ENCODE assay signal across 5 worm cellular contexts in genomic region chrV:12291587-12291986, ce11.
A peak's percentile ranks its signal among the peaks of the same experiment; 100 is the strongest.
TF ChIP-seq lines count a peak whose summit lies in the region.

TSS of gene srpa-68 (minus strand) at chrV:12291658.
TSS of gene srh-16 (plus strand) at chrV:12291861.

TF ChIP-seq in whole organism, L1 larva, 84 proteins besides CTCF, POLR2A, EP300 and RAD21 (continues in another document):
- peak; percentile 93 for TF ChIP-seq tbx-2 (tag; optimal IDR thresholded peaks at IDR 0.05; lab: Kevin White, UChicago)
- peak; percentile 41 for TF ChIP-seq unc-30 (tag; optimal IDR thresholded peaks at IDR 0.05; lab: Kevin White, UChicago)
- TF ChIP-seq nhr-71 (tag; optimal IDR thresholded peaks at IDR 0.05; lab: Kevin White, UChicago) = peak; percentile 95
- TF ChIP-seq lsy-2 (tag; optimal IDR thresholded peaks at IDR 0.05; lab: Kevin White, UChicago) = peak; percentile 94
- TF ChIP-seq ztf-11 (tag; optimal IDR thresholded peaks at IDR 0.05; lab: Kevin White, UChicago) = peak; percentile 71 to 80
- peak; percentile 98 to 99 (median 99) for TF ChIP-seq dpl-1 (GFP tag; optimal IDR thresholded peaks at IDR 0.05; lab: Kevin White, UChicago)
- peak; percentile 90 for TF ChIP-seq skn-1 (tag; optimal IDR thresholded peaks at IDR 0.05; lab: Kevin White, UChicago)
- TF ChIP-seq irx-1 (tag; optimal IDR thresholded peaks at IDR 0.05; lab: Kevin White, UChicago) = peak; percentile 90
- peak; percentile 96 for TF ChIP-seq nhr-47 (tag; optimal IDR thresholded peaks at IDR 0.05; lab: Kevin White, UChicago)
- TF ChIP-seq sptf-1 (tag; optimal IDR thresholded peaks at IDR 0.05; lab: Kevin White, UChicago) = no peak
- peak; percentile 76 for TF ChIP-seq ceh-88 (GFP tag; IDR thresholded peaks at IDR 0.05; lab: Robert Waterston, UW)
- TF ChIP-seq xbp-1 (tag; optimal IDR thresholded peaks at IDR 0.05; lab: Kevin White, UChicago) = peak; percentile 93
- TF ChIP-seq fos-1 (tag; optimal IDR thresholded peaks at IDR 0.05; lab: Kevin White, UChicago) = peak; percentile 58
- no peak for TF ChIP-seq nhr-84 (tag; optimal IDR thresholded peaks at IDR 0.05; lab: Kevin White, UChicago)
- peak; percentile 82 to 99 for TF ChIP-seq efl-1 (optimal IDR thresholded peaks at IDR 0.05; lab: Kevin White, UChicago)
- peak; percentile 97 to 100 for TF ChIP-seq efl-1 (GFP tag; optimal IDR thresholded peaks at IDR 0.05 in 1 of 2; lab: Kevin White, UChicago)
- peak; percentile 93 for TF ChIP-seq swsn-7 (tag; optimal IDR thresholded peaks at IDR 0.05; lab: Kevin White, UChicago)
- TF ChIP-seq zip-4 (GFP tag; optimal IDR thresholded peaks at IDR 0.05; lab: Kevin White, UChicago) = peak; percentile 86

TF ChIP-seq in whole organism, L3 larva, 47 proteins besides CTCF, POLR2A, EP300 and RAD21 (continues in another document):
- TF ChIP-seq lin-15B (tag; optimal IDR thresholded peaks at IDR 0.05; lab: Kevin White, UChicago) (peak; percentile 85), sea-2 (GFP tag; optimal IDR thresholded peaks at IDR 0.05; lab: Kevin White, UChicago) (no peak), jun-1 (tag; optimal IDR thresholded peaks at IDR 0.05; lab: Kevin White, UChicago) (peak; percentile 74), egl-27 (tag; optimal IDR thresholded peaks at IDR 0.05; lab: Kevin White, UChicago) (no peak), lsy-12 (tag; optimal IDR thresholded peaks at IDR 0.05; lab: Kevin White, UChicago) (peak; percentile 79), lin-39 (tag; optimal IDR thresholded peaks at IDR 0.05; lab: Kevin White, UChicago) (peak; percentile 70), ceh-82 (tag; optimal IDR thresholded peaks at IDR 0.05; lab: Kevin White, UChicago) (peak; percentile 49), nhr-23 (tag; optimal IDR thresholded peaks at IDR 0.05; lab: Kevin White, UChicago) (peak; percentile 87), egl-5 (tag; optimal IDR thresholded peaks at IDR 0.05; lab: Kevin White, UChicago) (peak; percentile 58), skn-1 (tag; optimal IDR thresholded peaks at IDR 0.05; lab: Kevin White, UChicago) (peak; percentile 65), nhr-28 (tag; optimal IDR thresholded peaks at IDR 0.05; lab: Kevin White, UChicago) (no peak), mdl-1 (tag; optimal IDR thresholded peaks at IDR 0.05; lab: Kevin White, UChicago) (peak; percentile 5), nhr-77 (tag; optimal IDR thresholded peaks at IDR 0.05; lab: Kevin White, UChicago) (peak; percentile 52), ceh-16 (tag; optimal IDR thresholded peaks at IDR 0.05; lab: Kevin White, UChicago) (no peak), hmg-11 (tag; optimal IDR thresholded peaks at IDR 0.05; lab: Kevin White, UChicago) (peak; percentile 93), snpc-4 (tag; optimal IDR thresholded peaks at IDR 0.05; lab: Kevin White, UChicago) (peak; percentile 87), nfya-1 (tag; optimal IDR thresholded peaks at IDR 0.05; lab: Kevin White, UChicago; ENCODE audit: insufficient read depth) (peak; percentile 89), R02D3.7 (tag; optimal IDR thresholded peaks at IDR 0.05; lab: Kevin White, UChicago) (peak; percentile 86), fkh-10 (GFP tag; optimal IDR thresholded peaks at IDR 0.05; lab: Kevin White, UChicago) (peak; percentile 21)

TF ChIP-seq in whole organism, early embryonic, 17 proteins besides CTCF, POLR2A, EP300 and RAD21:
- no peak for TF ChIP-seq ceh-13 (GFP tag; optimal IDR thresholded peaks at IDR 0.05; lab: Kevin White, UChicago)
- TF ChIP-seq tra-4 (tag; optimal IDR thresholded peaks at IDR 0.05; lab: Kevin White, UChicago) = no peak
- peak; percentile 70 for TF ChIP-seq hmg-4 (GFP tag; optimal IDR thresholded peaks at IDR 0.05; lab: Kevin White, UChicago)
- no peak for TF ChIP-seq aly-1 (tag; optimal IDR thresholded peaks at IDR 0.05; lab: Kevin White, UChicago)
- TF ChIP-seq tbx-11 (GFP tag; IDR thresholded peaks at IDR 0.05; lab: Robert Waterston, UW) = peak; percentile 42; the same call in 1 of the 2 replicates
- TF ChIP-seq flt-1 (GFP tag; IDR thresholded peaks at IDR 0.05; lab: Robert Waterston, UW) = peak; percentile 74
- peak; percentile 89 for TF ChIP-seq F13C5.2 (tag; optimal IDR thresholded peaks at IDR 0.05; lab: Kevin White, UChicago)
- TF ChIP-seq B0310.2 (tag; optimal IDR thresholded peaks at IDR 0.05; lab: Kevin White, UChicago) = peak; percentile 28
- peak; percentile 39 for TF ChIP-seq hnd-1 (tag; optimal IDR thresholded peaks at IDR 0.05; lab: Kevin White, UChicago)
- peak; percentile 80 for TF ChIP-seq pes-1 (GFP tag; IDR thresholded peaks at IDR 0.05; lab: Robert Waterston, UW)
- TF ChIP-seq scrt-1 (GFP tag; IDR thresholded peaks at IDR 0.05; lab: Robert Waterston, UW) = 0 out of 2 replicates have a peak, but pooled peaks have one; percentile 56
- peak; percentile 29 for TF ChIP-seq ceh-36 (tag; optimal IDR thresholded peaks at IDR 0.05; lab: Kevin White, UChicago)
- no peak for TF ChIP-seq hmbx-1 (tag; optimal IDR thresholded peaks at IDR 0.05; lab: Kevin White, UChicago)
- TF ChIP-seq tbx-37 (GFP tag; conservative IDR thresholded peaks at IDR 0.05; lab: Robert Waterston, UW) = 0 out of 2 replicates have a peak, but pooled peaks have one; percentile 17
TF ChIP-seq in whole organism, early embryonic: peak in this region for 10.

TF ChIP-seq in whole organism, midembryonic, 9 proteins besides CTCF, POLR2A, EP300 and RAD21:
- TF ChIP-seq cog-1 (tag; optimal IDR thresholded peaks at IDR 0.05; lab: Kevin White, UChicago) (peak; percentile 79), med-1 (GFP tag; optimal IDR thresholded peaks at IDR 0.05; lab: Kevin White, UChicago; ENCODE audit: insufficient read depth) (peak; percentile 49), ztf-29 (GFP tag; IDR thresholded peaks at IDR 0.05; lab: Robert Waterston, UW) (0 out of 2 replicates have a peak, but pooled peaks have one; percentile 19), ztf-23 (GFP tag; IDR thresholded peaks at IDR 0.05; lab: Robert Waterston, UW) (peak; percentile 83), T22C8.4 (GFP tag; IDR thresholded peaks at IDR 0.05; lab: Robert Waterston, UW) (no peak), flt-1 (GFP tag; IDR thresholded peaks at IDR 0.05; lab: Robert Waterston, UW) (peak; percentile 87), ref-1 (GFP tag; conservative IDR thresholded peaks at IDR 0.05; lab: Robert Waterston, UW) (no peak), tab-1 (GFP tag; IDR thresholded peaks at IDR 0.05; lab: Robert Waterston, UW) (peak; percentile 67; the same call in 1 of the 2 replicates), klf-2 (GFP tag; conservative IDR thresholded peaks at IDR 0.05; lab: Robert Waterston, UW) (0 out of 2 replicates have a peak, but pooled peaks have one; percentile 48)

TF ChIP-seq in whole organism, young adult, 124 proteins besides CTCF, POLR2A, EP300 and RAD21 (continues in another document):
- TF ChIP-seq nfyb-1 (GFP tag; IDR thresholded peaks at IDR 0.05; lab: Robert Waterston, UW) (peak; percentile 85), tbx-9 (tag; optimal IDR thresholded peaks at IDR 0.05; lab: Kevin White, UChicago; ENCODE audit: borderline replicate concordance) (no peak), attf-5 (GFP tag; optimal IDR thresholded peaks at IDR 0.05; lab: Kevin White, UChicago) (peak; percentile 73), hlh-12 (tag; optimal IDR thresholded peaks at IDR 0.05; lab: Kevin White, UChicago) (no peak), nhr-90 (tag; optimal IDR thresholded peaks at IDR 0.05; lab: Kevin White, UChicago) (peak; percentile 12), nhr-80 (tag; optimal IDR thresholded peaks at IDR 0.05; lab: Kevin White, UChicago) (peak; percentile 53), dpl-1 (GFP tag; optimal IDR thresholded peaks at IDR 0.05; lab: Kevin White, UChicago) (peak; percentile 90), let-607 (tag; optimal IDR thresholded peaks at IDR 0.05; lab: Kevin White, UChicago) (peak; percentile 82 to 94), let-526 (GFP tag; IDR thresholded peaks at IDR 0.05; lab: Robert Waterston, UW) (no peak), madf-6 (GFP tag; IDR thresholded peaks at IDR 0.05; lab: Robert Waterston, UW) (peak; percentile 77), F49E8.2 (tag; optimal IDR thresholded peaks at IDR 0.05; lab: Kevin White, UChicago; ENCODE audit: insufficient read depth) (peak; percentile 20), T26A5.8 (tag; optimal IDR thresholded peaks at IDR 0.05; lab: Kevin White, UChicago) (no peak), tbp1 (GFP tag; optimal IDR thresholded peaks at IDR 0.05; lab: Kevin White, UChicago) (peak; percentile 67), F52B5.7 (tag; optimal IDR thresholded peaks at IDR 0.05; lab: Kevin White, UChicago) (no peak), lir-1 (GFP tag; conservative IDR thresholded peaks at IDR 0.05; lab: Robert Waterston, UW) (0 out of 2 replicates have a peak, but pooled peaks have one; percentile 41), Y79H2A.3 (GFP tag; conservative IDR thresholded peaks at IDR 0.05; lab: Robert Waterston, UW) (no peak), Y53G8AR.9 (GFP tag; conservative IDR thresholded peaks at IDR 0.05; lab: Robert Waterston, UW) (peak; percentile 94), F57C9.4 (tag; optimal IDR thresholded peaks at IDR 0.05; lab: Kevin White, UChicago) (no peak), lsl-1 (GFP tag; optimal IDR thresholded peaks at IDR 0.05; lab: Kevin White, UChicago) (peak; percentile 68), bed-1 (GFP tag; IDR thresholded peaks at IDR 0.05; lab: Robert Waterston, UW) (no peak), snpc-1.1 (tag; optimal IDR thresholded peaks at IDR 0.05; lab: Kevin White, UChicago; ENCODE audit: insufficient read depth) (peak; percentile 52), F33H1.4 (GFP tag; IDR thresholded peaks at IDR 0.05; lab: Robert Waterston, UW) (peak; percentile 70), nhr-179 (tag; optimal IDR thresholded peaks at IDR 0.05; lab: Kevin White, UChicago) (no peak), madf-10 (tag; optimal IDR thresholded peaks at IDR 0.05; lab: Kevin White, UChicago) (peak; percentile 58), snpc-1.3 (tag; optimal IDR thresholded peaks at IDR 0.05; lab: Kevin White, UChicago; ENCODE audit: insufficient read depth) (peak; percentile 65), dox-1 (GFP tag; IDR thresholded peaks at IDR 0.05; lab: Robert Waterston, UW) (peak; percentile 90), zfh-2 (GFP tag; conservative IDR thresholded peaks at IDR 0.05; lab: Robert Waterston, UW) (peak; percentile 42; the same call in 1 of the 2 replicates), somi-1 (GFP tag; optimal IDR thresholded peaks at IDR 0.05; lab: Kevin White, UChicago) (no peak), snpc-3.4 (tag; optimal IDR thresholded peaks at IDR 0.05; lab: Kevin White, UChicago) (peak; percentile 70), ceh-58 (GFP tag; IDR thresholded peaks at IDR 0.05; lab: Robert Waterston, UW) (no peak), bed-2 (GFP tag; IDR thresholded peaks at IDR 0.05; lab: Robert Waterston, UW) (no peak), sdz-38 (tag; optimal IDR thresholded peaks at IDR 0.05; lab: Kevin White, UChicago) (no peak), ztf-3 (GFP tag; optimal IDR thresholded peaks at IDR 0.05; lab: Kevin White, UChicago) (no peak), ztf-18 (tag; optimal IDR thresholded peaks at IDR 0.05; lab: Kevin White, UChicago) (peak; percentile 99), cebp-2 (GFP tag; IDR thresholded peaks at IDR 0.05; lab: Robert Waterston, UW) (no peak), gei-17 (GFP tag; optimal IDR thresholded peaks at IDR 0.05; lab: Kevin White, UChicago) (peak; percentile 35)

Comparison
In these comparisons a context has a peak if more than half of its experiments do, and no peak if none do; other contexts are left out.
1. Of the 8 proteins assayed by ChIP-seq in both whole organism, young adult and whole organism, L1 larva: peak only in whole organism, young adult: none; only in whole organism, L1 larva: ama-1; in both: dpl-1, efl-1, lin-35, nhr-90, snpc-4 and unc-130; in neither: 1.